Worm (Caenorhabditis elegans): ENCODE results near the gene K03B4.2.

ce11 chrV:4733952-4734351 lies 46.2 kb downstream of the K03B4.2 start:
- TF ChIP-seq skn-1 (tag; optimal IDR thresholded peaks at IDR 0.05) (no peak), zag-1 (tag; optimal IDR thresholded peaks at IDR 0.05) (no peak), lin-15B (tag; optimal IDR thresholded peaks at IDR 0.05) (no peak), lin-39 (tag; optimal IDR thresholded peaks at IDR 0.05) (no peak), aly-2 (tag; optimal IDR thresholded peaks at IDR 0.05) (no peak), nhr-12 (tag; optimal IDR thresholded peaks at IDR 0.05) (no peak), jun-1 (tag; optimal IDR thresholded peaks at IDR 0.05) (no peak)

Data from whole organism, L3 larva.